Fruit fly (Drosophila melanogaster) whole organism, embryonic: ENCODE data around the gene Sc2.

Experiments
- Abd-B ChIP-seq: fragments of 200-800 bp; sonication (Bioruptor generic); optimal IDR thresholded peaks from 2 replicates; lab custom pipeline; 2018; ENCODE audit warnings: missing biosample characterization, mild to moderate bottlenecking, missing genetic modification characterization, moderate library complexity
- Bdp1 ChIP-seq: fragments of 200-800 bp; sonication (Bioruptor generic); optimal IDR thresholded peaks from 3 replicates; lab custom pipeline; 2016; ENCODE audit warnings: missing biosample characterization, missing genetic modification characterization
- Blimp-1 ChIP-seq: fragments of 200-800 bp; sonication (Bioruptor generic); optimal IDR thresholded peaks from 3 replicates; lab custom pipeline; 2018; ENCODE audit warnings: missing biosample characterization, missing genetic modification characterization, mild to moderate bottlenecking, moderate library complexity, missing genetic modification reagents
- CG10147 ChIP-seq: fragments of 200-800 bp; sonication (Bioruptor generic); optimal IDR thresholded peaks from 2 replicates; lab custom pipeline; 2019; ENCODE audit warnings: missing biosample characterization, mild to moderate bottlenecking, missing genetic modification characterization, moderate library complexity
- CG10543 ChIP-seq: fragments of 200-800 bp; sonication (Bioruptor generic); optimal IDR thresholded peaks from 3 replicates; lab custom pipeline; 2017; ENCODE audit warnings: missing biosample characterization, mild to moderate bottlenecking, missing genetic modification characterization, moderate library complexity
- CG11696 ChIP-seq: fragments of 200-800 bp; sonication (Bioruptor generic); IDR thresholded peaks from 2 replicates; pipeline ENCODE4 v1.3.6; 2022; ENCODE audit warnings: missing biosample characterization, missing genetic modification characterization
- CG11723 ChIP-seq: fragments of 200-800 bp; sonication (Bioruptor generic); optimal IDR thresholded peaks from 2 replicates; lab custom pipeline; 2017; ENCODE audit warnings: missing biosample characterization, mild to moderate bottlenecking, missing genetic modification characterization
- CG13424 ChIP-seq: fragments of 200-800 bp; sonication (Bioruptor generic); optimal IDR thresholded peaks from 2 replicates; lab custom pipeline; 2019; ENCODE audit warnings: missing biosample characterization, mild to moderate bottlenecking, missing genetic modification characterization, moderate library complexity
- CG13624 ChIP-seq: fragments of 200-800 bp; sonication (Bioruptor generic); optimal IDR thresholded peaks from 2 replicates; lab custom pipeline; 2016; ENCODE audit warnings: missing biosample characterization, missing genetic modification characterization
- CG14441 ChIP-seq: fragments of 200-800 bp; sonication (Bioruptor generic); IDR thresholded peaks from 2 replicates; pipeline ENCODE4 v1.3.6; 2022; ENCODE audit warnings: missing biosample characterization, missing genetic modification characterization
- CG16863 ChIP-seq: fragments of 200-800 bp; sonication (Bioruptor generic); optimal IDR thresholded peaks from 3 replicates; lab custom pipeline; 2016; ENCODE audit warnings: missing biosample characterization, missing genetic modification characterization
- CG18476 ChIP-seq: fragments of 200-800 bp; sonication (Bioruptor generic); optimal IDR thresholded peaks from 2 replicates; lab custom pipeline; 2016; ENCODE audit warnings: missing biosample characterization, mild to moderate bottlenecking, missing genetic modification characterization
- CG30403 ChIP-seq: fragments of 200-800 bp; sonication (Bioruptor generic); optimal IDR thresholded peaks from 3 replicates; lab custom pipeline; 2016; ENCODE audit warnings: missing biosample characterization, missing genetic modification characterization
- CG4854 ChIP-seq: fragments of 200-800 bp; sonication (Bioruptor generic); optimal IDR thresholded peaks from 2 replicates; lab custom pipeline; 2016; ENCODE audit warnings: missing biosample characterization, missing genetic modification characterization, inconsistent platforms
- CG6765 ChIP-seq: fragments of 200-800 bp; sonication (Bioruptor generic); optimal IDR thresholded peaks from 3 replicates; lab custom pipeline; 2017; ENCODE audit warnings: missing biosample characterization, mild to moderate bottlenecking, missing genetic modification characterization
- CG7839 ChIP-seq: fragments of 200-800 bp; sonication (Bioruptor generic); optimal IDR thresholded peaks from 3 replicates; lab custom pipeline; 2018; ENCODE audit warnings: missing biosample characterization, mild to moderate bottlenecking, missing genetic modification characterization, moderate library complexity
- CG9817 ChIP-seq: fragments of 200-800 bp; sonication (Bioruptor generic); optimal IDR thresholded peaks from 2 replicates; lab custom pipeline; 2018; ENCODE audit warnings: missing biosample characterization, mild to moderate bottlenecking, missing genetic modification characterization, moderate library complexity
- CTCF ChIP-seq: fragments of 200-800 bp; sonication (Bioruptor generic); optimal IDR thresholded peaks from 2 replicates; lab custom pipeline; 2017; ENCODE audit warnings: missing biosample characterization, mild to moderate bottlenecking, missing genetic modification characterization, moderate library complexity
- Dfd ChIP-seq, 2 experiments: fragments of >200 bp; optimal IDR thresholded peaks; 2 replicates each; lab custom pipeline; 2017; ENCODE audit warnings: missing biosample characterization in 2 of 2, missing genetic modification characterization in 2 of 2
- Eip74EF ChIP-seq, 2 experiments: fragments of 200-800 bp in 1 of 2; fragments of >200 bp in 1 of 2; sonication (Bioruptor generic) in 1 of 2; optimal IDR thresholded peaks; 2 replicates each; lab custom pipeline; 2017 to 2019; ENCODE audit warnings: missing biosample characterization in 2 of 2, missing genetic modification characterization in 2 of 2, mild to moderate bottlenecking in 1 of 2, moderate library complexity in 1 of 2
- Gsc ChIP-seq: fragments of 200-800 bp; sonication (Bioruptor generic); IDR thresholded peaks from 2 replicates; pipeline ENCODE4 v1.3.6; 2022; ENCODE audit warnings: missing biosample characterization, missing genetic modification characterization
- HLH4C ChIP-seq: fragments of 200-800 bp; sonication (Bioruptor generic); IDR thresholded peaks from 3 replicates; pipeline ENCODE4 v1.3.6; 2022; ENCODE audit warnings: missing biosample characterization, missing genetic modification characterization; ENCODE audit not compliant: partially characterized antibody
- HmgZ ChIP-seq: fragments of 200-800 bp; sonication (Bioruptor generic); optimal IDR thresholded peaks from 2 replicates; lab custom pipeline; 2018; ENCODE audit warnings: missing biosample characterization, mild to moderate bottlenecking, missing genetic modification characterization
- MTF-1 ChIP-seq: fragments of 200-800 bp; sonication (Bioruptor generic); optimal IDR thresholded peaks from 2 replicates; lab custom pipeline; 2018; ENCODE audit warnings: missing biosample characterization, mild to moderate bottlenecking, missing genetic modification characterization, borderline replicate concordance
- Max ChIP-seq: fragments of 200-800 bp; sonication (Bioruptor generic); optimal IDR thresholded peaks from 2 replicates; lab custom pipeline; 2016; ENCODE audit warnings: missing biosample characterization, mild to moderate bottlenecking, missing genetic modification characterization
- NFAT ChIP-seq: fragments of 200-800 bp; sonication (Bioruptor generic); IDR thresholded peaks from 2 replicates; pipeline ENCODE4 v1.3.6; 2022; ENCODE audit warnings: missing biosample characterization, missing genetic modification characterization
- PHDP ChIP-seq: fragments of 200-800 bp; sonication (Bioruptor generic); optimal IDR thresholded peaks from 3 replicates; lab custom pipeline; 2018; ENCODE audit warnings: missing biosample characterization, mild to moderate bottlenecking, missing genetic modification characterization, moderate library complexity
- Six4 ChIP-seq: fragments of 200-800 bp; sonication (Bioruptor generic); optimal IDR thresholded peaks from 2 replicates; lab custom pipeline; 2016; ENCODE audit warnings: missing biosample characterization, missing genetic modification characterization
- ap ChIP-seq: fragments of 200-800 bp; sonication (Bioruptor generic); IDR thresholded peaks from 2 replicates; pipeline ENCODE4 v1.3.6; 2022; ENCODE audit warnings: missing biosample characterization, missing genetic modification characterization
- chif ChIP-seq, 2 experiments: fragments of 200-800 bp; sonication (Bioruptor generic); optimal IDR thresholded peaks; 3 replicates each; lab custom pipeline; 2016; ENCODE audit warnings: missing biosample characterization in 2 of 2, missing genetic modification characterization in 2 of 2
- corto ChIP-seq: fragments of 200-800 bp; sonication (Bioruptor generic); optimal IDR thresholded peaks from 2 replicates; lab custom pipeline; 2016; ENCODE audit warnings: missing biosample characterization, mild to moderate bottlenecking, missing genetic modification characterization, moderate library complexity
- croc ChIP-seq: fragments of 200-800 bp; sonication (Bioruptor generic); conservative IDR thresholded peaks from 3 replicates; pipeline ENCODE4 v1.3.6; 2022; ENCODE audit warnings: missing biosample characterization, missing genetic modification characterization
- dpn ChIP-seq, 2 experiments: fragments of 200-800 bp; sonication (Bioruptor generic); optimal IDR thresholded peaks; 3 replicates each; lab custom pipeline; 2016; ENCODE audit warnings: missing biosample characterization in 2 of 2, missing genetic modification characterization in 2 of 2
- fd64A ChIP-seq: fragments of 200-800 bp; sonication (Bioruptor generic); optimal IDR thresholded peaks from 3 replicates; lab custom pipeline; 2018; ENCODE audit warnings: missing biosample characterization, mild to moderate bottlenecking, missing genetic modification characterization
- gce ChIP-seq: fragments of 200-800 bp; sonication (Bioruptor generic); IDR thresholded peaks from 3 replicates; pipeline ENCODE4 v1.3.6; 2022; ENCODE audit warnings: missing biosample characterization, missing genetic modification characterization
- gsb ChIP-seq: fragments of 200-800 bp; sonication (Bioruptor generic); IDR thresholded peaks from 2 replicates; pipeline ENCODE4 v1.3.6; 2022; ENCODE audit warnings: missing biosample characterization, missing genetic modification characterization
- lbe ChIP-seq: fragments of 200-800 bp; sonication (Bioruptor generic); optimal IDR thresholded peaks from 2 replicates; lab custom pipeline; 2016; ENCODE audit warnings: missing biosample characterization, mild to moderate bottlenecking, missing genetic modification characterization
- lilli ChIP-seq: fragments of 200-800 bp; sonication (Bioruptor generic); optimal IDR thresholded peaks from 3 replicates; lab custom pipeline; 2016; ENCODE audit warnings: missing biosample characterization, missing genetic modification characterization
- lola ChIP-seq, 3 experiments: fragments of >200 bp in 2 of 3; fragments of 200-800 bp in 1 of 3; sonication (Bioruptor generic) in 1 of 3; optimal IDR thresholded peaks; 2 replicates each; lab custom pipeline; 2017 to 2019; ENCODE audit warnings: missing biosample characterization in 3 of 3, missing genetic modification characterization in 3 of 3, mild to moderate bottlenecking in 1 of 3, moderate library complexity in 1 of 3
- luna ChIP-seq: fragments of 200-800 bp; sonication (Bioruptor generic); optimal IDR thresholded peaks from 2 replicates; lab custom pipeline; 2016; ENCODE audit warnings: missing biosample characterization, missing genetic modification characterization
- mld ChIP-seq: fragments of 200-800 bp; sonication (Bioruptor generic); IDR thresholded peaks from 3 replicates; pipeline ENCODE4 v1.3.6; 2022; ENCODE audit warnings: missing biosample characterization, missing genetic modification characterization; ENCODE audit not compliant: partially characterized antibody
- ranshi ChIP-seq: fragments of 200-800 bp; sonication (Bioruptor generic); IDR thresholded peaks from 2 replicates; pipeline ENCODE4 v1.3.6; 2022; ENCODE audit warnings: missing biosample characterization, missing genetic modification characterization
- run ChIP-seq: fragments of 200-800 bp; sonication (Bioruptor generic); optimal IDR thresholded peaks from 3 replicates; lab custom pipeline; 2018; ENCODE audit warnings: missing biosample characterization, mild to moderate bottlenecking, missing genetic modification characterization
- scrt ChIP-seq: fragments of 200-800 bp; sonication (Bioruptor generic); optimal IDR thresholded peaks from 2 replicates; lab custom pipeline; 2018; ENCODE audit warnings: missing biosample characterization, mild to moderate bottlenecking, missing genetic modification characterization, moderate library complexity
- stwl ChIP-seq: fragments of 200-800 bp; sonication (Bioruptor generic); optimal IDR thresholded peaks from 3 replicates; lab custom pipeline; 2018; ENCODE audit warnings: missing biosample characterization, mild to moderate bottlenecking, missing genetic modification characterization, moderate library complexity
- tio ChIP-seq: fragments of 200-800 bp; sonication (Bioruptor generic); optimal IDR thresholded peaks from 2 replicates; lab custom pipeline; 2017; ENCODE audit warnings: missing biosample characterization, missing genetic modification characterization, inconsistent platforms
- tll ChIP-seq, 2 experiments: fragments of 200-800 bp in 1 of 2; fragments of >200 bp in 1 of 2; sonication (Bioruptor generic) in 1 of 2; optimal IDR thresholded peaks; 2 replicates each; lab custom pipeline; 2017 to 2019; ENCODE audit warnings: missing biosample characterization in 2 of 2, missing genetic modification characterization in 2 of 2, mild to moderate bottlenecking in 1 of 2, moderate library complexity in 1 of 2
- vfl ChIP-seq: fragments of 200-800 bp; sonication (Bioruptor generic); optimal IDR thresholded peaks from 2 replicates; lab custom pipeline; 2016; ENCODE audit warnings: missing biosample characterization, missing genetic modification characterization
- zfh1 ChIP-seq: fragments of 200-800 bp; sonication (Bioruptor generic); IDR thresholded peaks from 3 replicates; pipeline ENCODE4 v1.3.6; 2022; ENCODE audit warnings: missing biosample characterization, missing genetic modification characterization

Gene Sc2

DNA sequence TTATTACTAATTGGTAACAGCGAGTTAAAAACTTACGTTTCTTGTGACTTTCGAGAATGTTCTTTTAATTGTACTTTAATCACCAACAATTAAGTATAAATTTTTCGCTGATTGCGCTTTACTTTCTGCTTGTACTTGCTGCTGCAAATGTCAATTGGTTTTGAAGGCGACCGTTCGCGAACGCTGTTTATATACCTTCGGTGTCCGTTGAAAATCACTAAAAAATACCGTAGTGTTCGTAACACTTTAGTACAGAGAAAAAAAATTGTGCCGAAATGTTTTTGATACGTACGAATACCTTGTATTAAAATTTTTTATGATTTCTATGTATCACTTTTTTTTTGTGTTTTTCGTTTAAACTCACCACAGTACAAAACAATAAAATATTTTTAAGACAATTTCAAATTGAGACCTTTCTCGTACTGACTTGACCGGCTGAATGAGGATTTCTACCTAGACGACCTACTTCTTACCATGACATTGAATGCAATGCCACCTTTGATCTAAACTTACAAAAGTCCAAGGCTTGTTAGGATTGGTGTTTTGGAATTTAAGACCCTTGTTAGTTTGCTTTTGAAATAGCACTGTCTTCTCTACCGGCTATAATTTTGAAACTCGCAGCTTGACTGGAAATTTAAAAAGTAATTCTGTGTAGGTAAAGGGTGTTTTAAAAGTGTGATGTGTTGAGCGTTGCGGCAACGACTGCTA lies 647 bp upstream of the Sc2 start, which contains the start of gene Ubi-p63E (continued):
- peak in 1 of 3 experiments; percentile 55 for TF ChIP-seq lola (GFP tag; optimal IDR thresholded peaks at IDR 0.05; lab: Kevin White, UChicago)
- TF ChIP-seq luna (GFP tag; lab: Kevin White, UChicago): peak; percentile 49
- no peak for TF ChIP-seq CTCF
- peak; percentile 70 for TF ChIP-seq MTF-1 (GFP tag; lab: Kevin White, UChicago)
- TF ChIP-seq gce (GFP tag; lab: Robert Waterston, UW): no peak
- TF ChIP-seq NFAT (GFP tag; lab: Robert Waterston, UW): no peak
- peak; percentile 54; the same call in 2 of the 3 replicates for TF ChIP-seq croc
- TF ChIP-seq CG11723: peak; percentile 31
- peak; percentile 55 for TF ChIP-seq Blimp-1 (GFP tag; lab: Kevin White, UChicago)
- TF ChIP-seq CG16863 (GFP tag; lab: Kevin White, UChicago): peak; percentile 26
- peak; percentile 80 for TF ChIP-seq CG10543
- TF ChIP-seq HmgZ (tag; lab: Kevin White, UChicago): peak; percentile 60
- TF ChIP-seq gsb (GFP tag; lab: Robert Waterston, UW): no peak
- TF ChIP-seq CG10147: peak; percentile 2
- TF ChIP-seq CG30403 (GFP tag; lab: Kevin White, UChicago): peak; percentile 82
- TF ChIP-seq CG14441 (GFP tag; lab: Robert Waterston, UW): no peak
- peak; percentile 88 for TF ChIP-seq tio (GFP tag; lab: Kevin White, UChicago)
- TF ChIP-seq mld (GFP tag; lab: Robert Waterston, UW): no peak
- no peak for TF ChIP-seq run (tag; lab: Kevin White, UChicago)
- no peak for TF ChIP-seq ap (GFP tag; lab: Robert Waterston, UW)
- TF ChIP-seq CG4854 (GFP tag; lab: Kevin White, UChicago): peak; percentile 13
- TF ChIP-seq dpn (GFP tag; optimal IDR thresholded peaks at IDR 0.05; lab: Kevin White, UChicago): peak; percentile 64 to 72
- TF ChIP-seq PHDP (tag; lab: Kevin White, UChicago): peak; percentile 62
- TF ChIP-seq Gsc: no peak
- peak; percentile 70 for TF ChIP-seq CG13424 (tag; lab: Kevin White, UChicago)
- peak; percentile 12 for TF ChIP-seq Bdp1 (GFP tag; lab: Kevin White, UChicago)
- peak; percentile 50 for TF ChIP-seq CG18476
- TF ChIP-seq CG7839 (tag; lab: Kevin White, UChicago): peak; percentile 70
- peak; percentile 60 for TF ChIP-seq lbe (GFP tag; lab: Kevin White, UChicago)
- TF ChIP-seq CG9817 (tag; lab: Kevin White, UChicago): peak; percentile 63
- peak; percentile 67 for TF ChIP-seq Abd-B (GFP tag; lab: Kevin White, UChicago)
- no peak for TF ChIP-seq ranshi (GFP tag; lab: Robert Waterston, UW)
- peak; percentile 60 to 61 for TF ChIP-seq chif (GFP tag; optimal IDR thresholded peaks at IDR 0.05; lab: Kevin White, UChicago)
- TF ChIP-seq vfl (GFP tag; lab: Kevin White, UChicago): peak; percentile 42
- TF ChIP-seq CG13624 (GFP tag; lab: Kevin White, UChicago): peak; percentile 56
- TF ChIP-seq CG6765 (GFP tag; lab: Kevin White, UChicago): no peak
- TF ChIP-seq scrt (GFP tag; lab: Kevin White, UChicago): peak; percentile 43
- TF ChIP-seq HLH4C (GFP tag; lab: Robert Waterston, UW): no peak
- TF ChIP-seq Max (GFP tag; lab: Kevin White, UChicago): peak; percentile 29
- no peak for TF ChIP-seq CG11696 (GFP tag; lab: Robert Waterston, UW)
- no peak for TF ChIP-seq Eip74EF (GFP tag; optimal IDR thresholded peaks at IDR 0.05; lab: Kevin White, UChicago)
- TF ChIP-seq zfh1 (GFP tag; lab: Robert Waterston, UW): no peak
- no peak for TF ChIP-seq Dfd (GFP tag; optimal IDR thresholded peaks at IDR 0.05; lab: Kevin White, UChicago)
- TF ChIP-seq fd64A (GFP tag; lab: Kevin White, UChicago): no peak
- no peak for TF ChIP-seq tll (GFP tag; optimal IDR thresholded peaks at IDR 0.05; lab: Kevin White, UChicago)
- peak; percentile 22 for TF ChIP-seq stwl
- peak; percentile 50 for TF ChIP-seq Six4 (GFP tag; lab: Kevin White, UChicago)
- TF ChIP-seq lilli (GFP tag; lab: Kevin White, UChicago): peak; percentile 4
- no peak for TF ChIP-seq corto (GFP tag; lab: Kevin White, UChicago)
